Worm (Caenorhabditis elegans) whole organism, late embryonic: ENCODE measurements around the gene R03A10.5.

Experiments used
- dve-1 ChIP-seq: sonication (generic microtip); optimal IDR thresholded peaks from 2 replicates; lab custom pipeline; 2017; ENCODE audit warnings: antibody characterized with exemption, mild to moderate bottlenecking, missing genetic modification characterization, missing compliant biosample characterization
- elt-2 ChIP-seq: sonication (generic microtip); optimal IDR thresholded peaks from 2 replicates; lab custom pipeline; 2016; ENCODE audit warnings: missing genetic modification reagents, missing genetic modification characterization, missing compliant biosample characterization
- fkh-10 ChIP-seq: fragments of 150-350 bp; optimal IDR thresholded peaks from 2 replicates; lab custom pipeline; 2014; ENCODE audit warnings: missing biosample characterization, missing genetic modification reagents, missing genetic modification characterization
- gmeb-2 ChIP-seq: sonication (generic microtip); optimal IDR thresholded peaks from 2 replicates; lab custom pipeline; 2016; ENCODE audit warnings: missing genetic modification characterization, inconsistent platforms, missing compliant biosample characterization
- lim-6 ChIP-seq: sonication (generic microtip); optimal IDR thresholded peaks from 2 replicates; lab custom pipeline; 2016; ENCODE audit warnings: missing genetic modification characterization, missing compliant biosample characterization
- nhr-11 ChIP-seq: fragments of 150-350 bp; optimal IDR thresholded peaks from 2 replicates; lab custom pipeline; 2014; ENCODE audit warnings: missing biosample characterization, missing genetic modification characterization
- pat-9 ChIP-seq: fragments of 200-800 bp; sonication (Bioruptor generic); optimal IDR thresholded peaks from 2 replicates; lab custom pipeline; 2018; ENCODE audit warnings: mild to moderate bottlenecking, missing genetic modification characterization, moderate library complexity, missing compliant biosample characterization
- pqm-1 ChIP-seq: sonication (generic microtip); optimal IDR thresholded peaks from 2 replicates; lab custom pipeline; 2016; ENCODE audit warnings: missing genetic modification characterization, missing compliant biosample characterization
- syd-9 ChIP-seq: sonication (generic microtip); optimal IDR thresholded peaks from 2 replicates; lab custom pipeline; 2016; ENCODE audit warnings: mild to moderate bottlenecking, missing genetic modification characterization, moderate library complexity, missing compliant biosample characterization

DNA sequence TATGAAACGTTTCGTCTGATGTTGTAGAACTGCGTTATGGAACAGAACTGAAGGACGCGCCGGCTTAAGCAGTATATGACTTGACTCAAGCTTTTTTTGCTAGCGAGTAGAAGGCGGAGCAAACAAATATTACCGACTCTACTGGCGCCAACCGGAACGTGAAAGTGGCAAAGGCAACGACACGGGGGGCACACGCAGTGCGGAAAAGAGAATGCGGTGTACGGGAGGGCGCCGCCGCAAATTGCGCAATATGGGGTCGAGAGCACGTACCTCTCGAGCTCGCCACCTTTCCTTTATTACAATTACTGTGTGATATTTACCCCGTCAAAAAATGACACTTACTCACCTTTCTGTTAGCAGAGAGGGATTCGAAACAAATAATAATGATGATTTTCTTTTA is 31.3 kb upstream of the R03A10.5 start, which contains the start of gene pqn-36:
- TF ChIP-seq lim-6 (tag; lab: Kevin White, UChicago) (no peak), elt-2 (tag; lab: Kevin White, UChicago) (no peak), gmeb-2 (no peak), dve-1 (no peak), fkh-10 (GFP tag; lab: Kevin White, UChicago) (no peak), nhr-11 (no peak), pat-9 (tag; lab: Kevin White, UChicago) (no peak), syd-9 (tag; lab: Kevin White, UChicago) (no peak), pqm-1 (no peak)
